Fruit fly (Drosophila melanogaster) whole organism, adult: ENCODE results near the gene CG17036.

ENCODE experiments used
- CG11617 ChIP-seq: fragments of 200-800 bp; sonication (Bioruptor generic); optimal IDR thresholded peaks from 2 replicates; lab custom pipeline; 2017; ENCODE audit warnings: mild to moderate bottlenecking, missing biosample characterization, missing genetic modification reagents, missing genetic modification characterization
- CG12768 ChIP-seq: fragments of 200-800 bp; sonication (Bioruptor generic); optimal IDR thresholded peaks from 2 replicates; lab custom pipeline; 2017; ENCODE audit warnings: missing biosample characterization, missing genetic modification characterization, mild to moderate bottlenecking, moderate library complexity, missing genetic modification reagents
- CG14711 ChIP-seq: fragments of 200-800 bp; sonication (Bioruptor generic); optimal IDR thresholded peaks from 2 replicates; lab custom pipeline; 2018; ENCODE audit warnings: missing biosample characterization, mild to moderate bottlenecking, missing genetic modification characterization, moderate library complexity
- CG1620 ChIP-seq: fragments of 200-800 bp; sonication (Bioruptor generic); optimal IDR thresholded peaks from 2 replicates; lab custom pipeline; 2016; ENCODE audit warnings: missing biosample characterization, missing genetic modification characterization
- CG33017 ChIP-seq: fragments of 200-800 bp; sonication (Bioruptor generic); optimal IDR thresholded peaks from 2 replicates; lab custom pipeline; 2018; ENCODE audit warnings: missing biosample characterization, mild to moderate bottlenecking, missing genetic modification characterization, moderate library complexity
- CG5204 ChIP-seq: fragments of 200-800 bp; sonication (Bioruptor generic); optimal IDR thresholded peaks from 2 replicates; lab custom pipeline; 2016; ENCODE audit warnings: missing biosample characterization, missing genetic modification characterization
- CG7045 ChIP-seq: fragments of 200-800 bp; sonication (Bioruptor generic); optimal IDR thresholded peaks from 2 replicates; lab custom pipeline; 2017; ENCODE audit warnings: missing biosample characterization, mild to moderate bottlenecking, missing genetic modification characterization
- CG7101 ChIP-seq: fragments of 200-800 bp; sonication (Bioruptor generic); optimal IDR thresholded peaks from 2 replicates; lab custom pipeline; 2018; ENCODE audit warnings: missing biosample characterization, mild to moderate bottlenecking, missing genetic modification characterization, moderate library complexity
- Clk ChIP-seq: fragments of 200-800 bp; sonication (Bioruptor generic); optimal IDR thresholded peaks from 2 replicates; lab custom pipeline; 2017; ENCODE audit warnings: missing biosample characterization, missing genetic modification characterization
- Crg-1 ChIP-seq: fragments of 200-800 bp; sonication (Bioruptor generic); optimal IDR thresholded peaks from 2 replicates; lab custom pipeline; 2016; ENCODE audit warnings: missing biosample characterization, missing genetic modification characterization
- Hr96 ChIP-seq: fragments of 200-800 bp; sonication (Bioruptor generic); optimal IDR thresholded peaks from 2 replicates; lab custom pipeline; 2016; ENCODE audit warnings: missing biosample characterization, missing genetic modification characterization
- Mnt ChIP-seq: fragments of 200-800 bp; sonication (Bioruptor generic); optimal IDR thresholded peaks from 2 replicates; lab custom pipeline; 2016; ENCODE audit warnings: missing biosample characterization, mild to moderate bottlenecking, missing genetic modification characterization
- bab1 ChIP-seq: fragments of 200-800 bp; sonication (Bioruptor generic); optimal IDR thresholded peaks from 3 replicates; lab custom pipeline; 2019; ENCODE audit warnings: missing biosample characterization, mild to moderate bottlenecking, missing genetic modification characterization, moderate library complexity
- cic ChIP-seq: fragments of 200-800 bp; sonication (Bioruptor generic); optimal IDR thresholded peaks from 2 replicates; lab custom pipeline; 2017; ENCODE audit warnings: missing biosample characterization, mild to moderate bottlenecking, missing genetic modification characterization, moderate library complexity
- cnc ChIP-seq, 2 experiments: fragments of >200 bp; optimal IDR thresholded peaks; 2 replicates each; lab custom pipeline; 2017
- kay ChIP-seq: fragments of 200-800 bp; sonication (Bioruptor generic); peaks from one replicate; lab custom pipeline; 2016; ENCODE audit warnings: missing biosample characterization, missing genetic modification characterization, borderline replicate concordance
- ovo ChIP-seq: fragments of 200-800 bp; sonication (Bioruptor generic); optimal IDR thresholded peaks from 2 replicates; lab custom pipeline; 2016; ENCODE audit warnings: missing biosample characterization, missing genetic modification characterization
- pad ChIP-seq: fragments of 200-800 bp; sonication (Bioruptor generic); optimal IDR thresholded peaks from 3 replicates; lab custom pipeline; 2017; ENCODE audit warnings: missing biosample characterization, missing genetic modification characterization, mild to moderate bottlenecking, moderate library complexity, missing genetic modification reagents
- tj ChIP-seq: fragments of 200-800 bp; sonication (Bioruptor generic); optimal IDR thresholded peaks from 3 replicates; lab custom pipeline; 2017; ENCODE audit warnings: missing biosample characterization, mild to moderate bottlenecking, missing genetic modification characterization, moderate library complexity
- toe ChIP-seq: fragments of 200-800 bp; sonication (Bioruptor generic); optimal IDR thresholded peaks from 2 replicates; lab custom pipeline; 2016; ENCODE audit warnings: missing biosample characterization, missing genetic modification characterization

The CG17036 gene

dm6 chr2L:12704418-12704920 lies 3.9 kb upstream of the CG17036 start, which contains the start of the genes CG5776 and spict:
Gene CG5776, minus strand, starts transcription at chr2L:12704451.
Gene spict, plus strand, starts transcription at chr2L:12704725.
- TF ChIP-seq CG11617 (GFP tag; lab: Kevin White, UChicago) (peak; percentile 72), cic (GFP tag; lab: Kevin White, UChicago) (no peak), CG5204 (GFP tag; lab: Kevin White, UChicago) (no peak), CG33017 (tag; lab: Kevin White, UChicago) (peak; percentile 72), ovo (GFP tag; lab: Kevin White, UChicago) (peak; percentile 25), CG14711 (tag; lab: Kevin White, UChicago) (peak; percentile 64), CG12768 (GFP tag; lab: Kevin White, UChicago) (peak; percentile 58), pad (GFP tag; lab: Kevin White, UChicago) (peak; percentile 56), Clk (GFP tag; lab: Kevin White, UChicago) (peak; percentile 20), Mnt (peak; percentile 80), tj (GFP tag; lab: Kevin White, UChicago) (peak; percentile 25), kay (no peak), Hr96 (GFP tag; lab: Kevin White, UChicago) (peak; percentile 18), CG7045 (peak; percentile 59), CG7101 (peak; percentile 79), toe (GFP tag; lab: Kevin White, UChicago) (peak; percentile 41), cnc (optimal IDR thresholded peaks at IDR 0.05; lab: Kevin White, UChicago) (no peak), CG1620 (GFP tag; lab: Kevin White, UChicago) (peak; percentile 68), Crg-1 (GFP tag; lab: Kevin White, UChicago) (peak; percentile 44), bab1 (GFP tag; lab: Kevin White, UChicago) (peak; percentile 77)

DNA sequence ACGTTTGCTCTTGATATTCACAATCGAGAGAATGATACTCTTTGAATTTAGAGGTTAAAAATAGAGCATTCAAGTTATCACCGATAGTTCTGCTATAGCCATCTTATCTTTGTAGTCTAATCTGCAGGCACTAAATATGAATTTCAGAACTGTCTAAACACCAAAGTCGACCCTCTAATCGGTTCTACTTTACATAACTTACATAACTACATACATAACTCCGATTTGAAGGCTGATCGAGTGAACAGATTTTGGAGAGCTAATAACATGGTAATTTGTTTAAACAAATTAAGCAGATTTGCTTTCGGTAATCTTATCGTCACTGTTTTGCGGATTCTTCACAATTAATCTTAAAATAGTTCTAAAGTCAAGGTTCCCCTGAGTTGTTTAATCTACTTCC lies 952 bp upstream of the CG17036 start:
- TF ChIP-seq CG1620 (GFP tag; lab: Kevin White, UChicago) (no peak), CG7045 (no peak), Hr96 (GFP tag; lab: Kevin White, UChicago) (no peak), CG11617 (GFP tag; lab: Kevin White, UChicago) (no peak), pad (GFP tag; lab: Kevin White, UChicago) (no peak), CG7101 (no peak), toe (GFP tag; lab: Kevin White, UChicago) (no peak), CG14711 (tag; lab: Kevin White, UChicago) (no peak), CG33017 (tag; lab: Kevin White, UChicago) (no peak), cic (GFP tag; lab: Kevin White, UChicago) (no peak), Mnt (no peak), Crg-1 (GFP tag; lab: Kevin White, UChicago) (no peak), CG5204 (GFP tag; lab: Kevin White, UChicago) (no peak), ovo (GFP tag; lab: Kevin White, UChicago) (no peak), bab1 (GFP tag; lab: Kevin White, UChicago) (no peak), CG12768 (GFP tag; lab: Kevin White, UChicago) (no peak), kay (no peak), tj (GFP tag; lab: Kevin White, UChicago) (no peak), cnc (optimal IDR thresholded peaks at IDR 0.05; lab: Kevin White, UChicago) (no peak), Clk (GFP tag; lab: Kevin White, UChicago) (no peak)

DNA sequence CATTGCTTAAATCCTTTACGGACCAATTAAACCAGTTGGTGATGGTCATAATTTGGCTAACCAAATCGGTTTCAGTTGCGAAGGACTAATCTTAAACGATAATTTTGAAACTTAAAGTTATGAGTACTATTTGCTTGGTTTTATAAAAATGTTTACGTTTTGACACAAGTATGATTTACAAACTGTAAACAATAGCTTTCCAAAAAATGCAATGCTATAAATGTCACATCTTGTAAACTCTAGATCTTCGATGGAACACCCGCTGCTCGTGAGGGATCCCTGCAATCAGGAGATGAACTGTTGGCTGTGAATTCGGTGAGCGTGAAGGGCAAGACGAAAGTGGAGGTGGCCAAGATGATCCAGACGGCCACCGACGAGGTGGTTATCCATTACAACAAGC lies 3.3 kb downstream of the CG17036 start, which contains the start of gene CG5781:
TSS of gene CG5781 (minus strand) at position 101 of the 400 bp plus-strand sequence.
- TF ChIP-seq toe (GFP tag; lab: Kevin White, UChicago): no peak
- TF ChIP-seq CG1620 (GFP tag; lab: Kevin White, UChicago): no peak
- no peak for TF ChIP-seq CG7101
- TF ChIP-seq kay: no peak
- TF ChIP-seq Clk (GFP tag; lab: Kevin White, UChicago): no peak
- TF ChIP-seq tj (GFP tag; lab: Kevin White, UChicago): no peak
- TF ChIP-seq bab1 (GFP tag; lab: Kevin White, UChicago): no peak
- TF ChIP-seq CG14711 (tag; lab: Kevin White, UChicago): no peak
- TF ChIP-seq CG33017 (tag; lab: Kevin White, UChicago): no peak
- TF ChIP-seq CG12768 (GFP tag; lab: Kevin White, UChicago): no peak
- no peak for TF ChIP-seq Hr96 (GFP tag; lab: Kevin White, UChicago)
- no peak for TF ChIP-seq CG11617 (GFP tag; lab: Kevin White, UChicago)
- TF ChIP-seq pad (GFP tag; lab: Kevin White, UChicago): no peak
- no peak for TF ChIP-seq cic (GFP tag; lab: Kevin White, UChicago)
- no peak for TF ChIP-seq CG7045
- TF ChIP-seq Mnt: no peak
- TF ChIP-seq CG5204 (GFP tag; lab: Kevin White, UChicago): no peak

DNA sequence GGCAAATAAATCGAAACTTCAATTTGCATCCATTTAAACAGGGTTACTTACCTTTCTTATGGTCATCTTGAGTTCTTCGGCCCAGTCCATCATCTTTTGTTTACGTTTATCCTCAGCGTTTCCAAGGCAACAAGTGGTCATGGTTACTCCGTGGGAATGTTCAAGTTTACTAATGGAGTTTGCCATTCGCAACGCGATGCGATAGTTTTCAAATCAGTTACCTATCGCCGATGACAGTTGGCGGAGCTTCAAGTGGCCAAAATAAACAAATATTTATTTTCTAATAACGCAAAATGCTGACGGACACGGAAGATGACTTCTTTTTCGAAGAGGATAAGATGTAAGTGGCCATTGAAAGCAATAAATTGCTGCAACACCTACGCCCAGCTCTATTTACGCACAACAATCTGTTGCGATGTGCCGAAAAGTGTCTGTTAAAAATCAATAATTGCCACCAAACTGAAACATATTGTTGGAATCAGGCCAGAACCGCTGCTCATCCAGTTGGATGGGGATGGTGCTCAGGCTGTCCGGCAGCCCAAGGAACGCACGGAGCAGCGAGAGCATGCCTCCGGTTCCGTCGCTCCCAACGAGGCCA lies 5.6 kb downstream of the CG17036 start, which contains the start of the genes IFT43 and PICK1:
TSS of gene IFT43 (minus strand) at position 166 of the 598 bp plus-strand sequence.
TSS of gene PICK1 (plus strand) at position 211 of the 598 bp plus-strand sequence.
- TF ChIP-seq CG7045 (no peak), Mnt (no peak), Clk (GFP tag; lab: Kevin White, UChicago) (no peak), CG12768 (GFP tag; lab: Kevin White, UChicago) (no peak), ovo (GFP tag; lab: Kevin White, UChicago) (no peak)

DNA sequence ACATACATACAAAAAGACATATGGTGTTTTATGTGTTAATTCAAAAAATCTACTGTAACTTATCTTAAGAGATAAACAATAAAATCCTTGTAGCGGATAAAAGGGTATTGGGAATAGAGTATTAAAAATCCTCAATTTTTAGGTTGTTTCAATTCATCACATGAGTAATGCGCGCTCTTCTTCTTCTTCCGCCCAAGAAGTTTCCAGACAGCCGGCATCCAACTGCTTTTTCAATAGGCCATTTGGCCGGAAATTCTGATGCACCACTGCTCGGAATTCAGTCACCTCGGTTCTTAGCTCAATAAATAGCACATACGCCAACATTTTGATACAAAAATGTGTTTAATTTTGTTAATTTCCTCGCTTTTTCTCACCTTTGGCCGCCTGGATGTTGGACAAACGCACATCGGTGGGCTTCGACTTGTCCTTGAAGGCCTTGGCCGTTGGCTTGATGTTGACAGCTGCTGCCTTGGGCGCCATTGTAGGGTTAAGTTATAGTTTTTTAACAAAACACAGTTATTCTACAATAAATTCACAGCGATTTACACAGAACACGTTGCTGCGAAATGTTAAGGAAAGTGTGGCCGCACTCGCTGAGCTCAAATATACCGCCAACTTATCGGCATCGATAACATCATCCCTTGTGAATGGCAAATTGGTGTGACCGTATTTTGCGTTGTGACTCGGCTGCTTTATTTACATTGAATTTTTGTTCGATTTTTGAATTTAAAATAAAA lies 8.0 kb downstream of the CG17036 start, which contains the start of the genes CCT4 and CG6153:
TSS of gene CCT4 (minus strand) at position 592 of the 737 bp plus-strand sequence.
TSS of gene CG6153 (plus strand) at position 651 of the 737 bp plus-strand sequence.
- TF ChIP-seq cnc (optimal IDR thresholded peaks at IDR 0.05; lab: Kevin White, UChicago): peak in 1 of 2 experiments; percentile 58
- TF ChIP-seq CG14711 (tag; lab: Kevin White, UChicago): no peak
- TF ChIP-seq toe (GFP tag; lab: Kevin White, UChicago): no peak
- TF ChIP-seq CG1620 (GFP tag; lab: Kevin White, UChicago): no peak
- TF ChIP-seq cic (GFP tag; lab: Kevin White, UChicago): no peak
- TF ChIP-seq Mnt: peak; percentile 75
- no peak for TF ChIP-seq CG11617 (GFP tag; lab: Kevin White, UChicago)
